Fruit fly (Drosophila melanogaster) Kc167 (cell line): ENCODE results near the gene psidin.

ENCODE experiments used
- Sin3A ChIP-seq: fragments of >200 bp; optimal IDR thresholded peaks from 2 replicates; lab custom pipeline; 2018; ENCODE audit warnings: missing external identifiers
- psq ChIP-seq: fragments of >200 bp; optimal IDR thresholded peaks from 2 replicates; lab custom pipeline; 2017; ENCODE audit warnings: missing external identifiers

dm6 chr3R:20066435-20066834 is 44.9 kb downstream of the psidin start:
- TF ChIP-seq psq (lab: Kevin White, UChicago) = no peak
- TF ChIP-seq Sin3A (lab: Kevin White, UChicago) = no peak
